Fruit fly (Drosophila melanogaster) whole organism, wandering third instar larva: ENCODE measurements around the gene CG6678.

Experiments
- CG32264 ChIP-seq: fragments of 200-800 bp; sonication (Bioruptor generic); optimal IDR thresholded peaks from 2 replicates; lab custom pipeline; 2016; ENCODE audit warnings: missing biosample characterization, missing genetic modification characterization
- Dif ChIP-seq: fragments of 200-275, 200-300 bp; sonication (Bioruptor generic); optimal IDR thresholded peaks from 2 replicates; lab custom pipeline; 2018; ENCODE audit warnings: missing biosample characterization, missing genetic modification characterization; ENCODE audit not compliant: partially characterized antibody
- GATAd ChIP-seq: sonication (Bioruptor generic); optimal IDR thresholded peaks from 2 replicates; lab custom pipeline; 2016; ENCODE audit warnings: missing biosample characterization, missing genetic modification characterization
- HLH106 ChIP-seq: fragments of 200-800 bp; optimal IDR thresholded peaks from 3 replicates; lab custom pipeline; 2019; ENCODE audit warnings: missing biosample characterization, mild to moderate bottlenecking, missing genetic modification characterization, moderate library complexity
- Hnf4 ChIP-seq: fragments of 200-800 bp; sonication (Bioruptor generic); optimal IDR thresholded peaks from 2 replicates; lab custom pipeline; 2016; ENCODE audit warnings: missing biosample characterization, mild to moderate bottlenecking, missing genetic modification characterization
- Hr78 ChIP-seq: fragments of >200 bp; optimal IDR thresholded peaks from 2 replicates; lab custom pipeline; 2017; ENCODE audit warnings: missing biosample characterization, missing genetic modification characterization
- Hr83 ChIP-seq: fragments of 200-300 bp; sonication (Bioruptor generic); optimal IDR thresholded peaks from 2 replicates; lab custom pipeline; 2016; ENCODE audit warnings: missing biosample characterization, mild to moderate bottlenecking, missing genetic modification characterization, moderate library complexity; ENCODE audit not compliant: poor library complexity, severe bottlenecking
- Jra ChIP-seq: sonication (Bioruptor generic); optimal IDR thresholded peaks from 2 replicates; lab custom pipeline; 2016; ENCODE audit warnings: missing biosample characterization, missing genetic modification characterization
- Mio ChIP-seq: sonication (Bioruptor generic); optimal IDR thresholded peaks from 2 replicates; lab custom pipeline; 2016; ENCODE audit warnings: missing biosample characterization, missing genetic modification characterization
- N ChIP-seq: fragments of >200 bp; optimal IDR thresholded peaks from 2 replicates; lab custom pipeline; 2018; ENCODE audit warnings: missing biosample characterization, missing external identifiers, missing genetic modification characterization
- OdsH ChIP-seq: fragments of 200-800 bp; sonication (Bioruptor generic); optimal IDR thresholded peaks from 2 replicates; lab custom pipeline; 2016; ENCODE audit warnings: missing biosample characterization, mild to moderate bottlenecking, missing genetic modification characterization
- Rel ChIP-seq, 2 experiments: fragments of 200-800 bp; sonication (Bioruptor generic) in 1 of 2; optimal IDR thresholded peaks; 2 replicates in 1 of 2; 3 replicates in 1 of 2; lab custom pipeline; 2016 to 2019; ENCODE audit warnings: mild to moderate bottlenecking in 2 of 2, missing biosample characterization in 2 of 2, missing genetic modification characterization in 2 of 2, moderate library complexity in 1 of 2
- Sp1 ChIP-seq: fragments of 200-800 bp; sonication (Bioruptor generic); optimal IDR thresholded peaks from 3 replicates; lab custom pipeline; 2019; ENCODE audit warnings: missing biosample characterization, mild to moderate bottlenecking, missing genetic modification characterization, moderate library complexity
- Vsx2 ChIP-seq: fragments of 200-300, 225-300 bp; sonication (Bioruptor generic); optimal IDR thresholded peaks from 2 replicates; lab custom pipeline; 2018; ENCODE audit warnings: missing biosample characterization, missing genetic modification characterization; ENCODE audit not compliant: partially characterized antibody
- brk ChIP-seq: fragments of 200-800 bp; sonication (Bioruptor generic); optimal IDR thresholded peaks from 2 replicates; lab custom pipeline; 2016; ENCODE audit warnings: missing biosample characterization, mild to moderate bottlenecking, missing genetic modification characterization
- dl ChIP-seq, 2 experiments: fragments of 175-275, 200-275 bp in 1 of 2; fragments of 200-275 bp in 1 of 2; sonication (Bioruptor generic); optimal IDR thresholded peaks; lab custom pipeline; 2018; ENCODE audit warnings: mild to moderate bottlenecking in 2 of 2, missing biosample characterization in 2 of 2, missing genetic modification characterization in 2 of 2, moderate library complexity in 2 of 2; ENCODE audit not compliant: partially characterized antibody in 2 of 2, insufficient read depth in 1 of 2
- dmrt93B ChIP-seq: fragments of 200-800 bp; sonication (Bioruptor generic); optimal IDR thresholded peaks from 2 replicates; lab custom pipeline; 2018; ENCODE audit warnings: missing biosample characterization, mild to moderate bottlenecking, missing genetic modification characterization
- dsf ChIP-seq: sonication (Bioruptor generic); optimal IDR thresholded peaks from 2 replicates; lab custom pipeline; 2016; ENCODE audit warnings: missing biosample characterization, missing genetic modification characterization, borderline replicate concordance
- ey ChIP-seq: fragments of 200-800 bp; sonication (Bioruptor generic); optimal IDR thresholded peaks from 2 replicates; lab custom pipeline; 2016; ENCODE audit warnings: missing biosample characterization, missing genetic modification characterization
- foxo ChIP-seq, 2 experiments: fragments of 200-800 bp; sonication (Bioruptor generic); optimal IDR thresholded peaks; 2 replicates in 1 of 2; 3 replicates in 1 of 2; lab custom pipeline; 2016 to 2017; ENCODE audit warnings: missing biosample characterization in 2 of 2, missing genetic modification characterization in 2 of 2
- fru ChIP-seq: fragments of 200-800 bp; sonication (Bioruptor generic); optimal IDR thresholded peaks from 3 replicates; lab custom pipeline; 2016; ENCODE audit warnings: missing biosample characterization, mild to moderate bottlenecking, missing genetic modification characterization
- h ChIP-seq: fragments of 200-800 bp; sonication (Bioruptor generic); optimal IDR thresholded peaks from 3 replicates; lab custom pipeline; 2016; ENCODE audit warnings: missing biosample characterization, mild to moderate bottlenecking, missing genetic modification characterization
- jim ChIP-seq: fragments of 175-275, 200-325 bp; sonication (Bioruptor generic); optimal IDR thresholded peaks from 2 replicates; lab custom pipeline; 2016; ENCODE audit warnings: missing biosample characterization, mild to moderate bottlenecking, missing genetic modification characterization
- lola ChIP-seq: fragments of >200 bp; optimal IDR thresholded peaks from 2 replicates; lab custom pipeline; 2017; ENCODE audit warnings: missing biosample characterization, missing genetic modification characterization
- psq ChIP-seq: fragments of 200-800 bp; sonication (Bioruptor generic); optimal IDR thresholded peaks from 3 replicates; lab custom pipeline; 2017; ENCODE audit warnings: missing biosample characterization, mild to moderate bottlenecking, missing genetic modification characterization, moderate library complexity
- rgr ChIP-seq: fragments of 200-800 bp; sonication (Bioruptor generic); optimal IDR thresholded peaks from 3 replicates; lab custom pipeline; 2016; ENCODE audit warnings: missing biosample characterization, mild to moderate bottlenecking, missing genetic modification characterization
- sage ChIP-seq: fragments of 200-800 bp; sonication (Bioruptor generic); optimal IDR thresholded peaks from 2 replicates; lab custom pipeline; 2016; ENCODE audit warnings: missing biosample characterization, mild to moderate bottlenecking, missing genetic modification characterization
- tai ChIP-seq: sonication (Bioruptor generic); optimal IDR thresholded peaks from 2 replicates; lab custom pipeline; 2016; ENCODE audit warnings: missing biosample characterization, missing genetic modification characterization
- woc ChIP-seq: sonication (Bioruptor generic); optimal IDR thresholded peaks from 2 replicates; lab custom pipeline; 2016; ENCODE audit warnings: missing biosample characterization, mild to moderate bottlenecking, missing genetic modification characterization

CG6678 gene

DNA sequence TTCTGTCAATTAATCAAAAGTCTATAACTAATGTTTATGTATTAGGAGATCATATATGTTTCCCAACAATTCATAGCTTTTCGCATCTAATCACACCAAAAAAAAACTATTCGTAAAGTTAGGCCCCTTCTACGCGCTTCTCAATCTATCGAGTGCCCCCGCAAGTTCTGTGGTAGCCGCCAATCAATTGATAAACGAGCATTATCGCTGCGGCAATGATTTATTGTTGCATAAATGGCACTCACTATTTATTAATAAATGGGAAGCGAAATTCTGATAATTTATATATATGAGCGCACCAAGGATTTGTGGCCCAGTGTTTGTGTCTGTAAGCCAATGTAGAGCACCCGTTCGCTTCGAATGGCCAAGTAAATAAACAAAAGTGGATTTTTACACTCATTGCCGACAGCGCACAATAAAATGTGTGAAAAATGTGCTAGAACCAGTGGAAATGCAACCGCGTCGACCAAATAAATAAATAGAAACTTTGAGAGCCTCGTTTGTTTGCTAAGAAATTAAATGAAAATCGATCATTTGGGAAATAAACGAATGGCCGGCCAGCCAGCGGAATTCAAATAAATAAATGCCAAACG lies 15.4 kb upstream of the CG6678 start:
- no peak for TF ChIP-seq woc
- no peak for TF ChIP-seq HLH106 (tag; lab: Kevin White, UChicago)
- no peak for TF ChIP-seq Rel (GFP tag; optimal IDR thresholded peaks at IDR 0.05; lab: Kevin White, UChicago)
- TF ChIP-seq Rel (tag; optimal IDR thresholded peaks at IDR 0.05; lab: Kevin White, UChicago) = no peak
- no peak for TF ChIP-seq Hr78 (GFP tag; lab: Kevin White, UChicago)
- TF ChIP-seq lola (GFP tag; lab: Kevin White, UChicago) = no peak
- TF ChIP-seq dmrt93B (GFP tag; lab: Kevin White, UChicago) = no peak
- TF ChIP-seq h (GFP tag; lab: Kevin White, UChicago) = no peak

DNA sequence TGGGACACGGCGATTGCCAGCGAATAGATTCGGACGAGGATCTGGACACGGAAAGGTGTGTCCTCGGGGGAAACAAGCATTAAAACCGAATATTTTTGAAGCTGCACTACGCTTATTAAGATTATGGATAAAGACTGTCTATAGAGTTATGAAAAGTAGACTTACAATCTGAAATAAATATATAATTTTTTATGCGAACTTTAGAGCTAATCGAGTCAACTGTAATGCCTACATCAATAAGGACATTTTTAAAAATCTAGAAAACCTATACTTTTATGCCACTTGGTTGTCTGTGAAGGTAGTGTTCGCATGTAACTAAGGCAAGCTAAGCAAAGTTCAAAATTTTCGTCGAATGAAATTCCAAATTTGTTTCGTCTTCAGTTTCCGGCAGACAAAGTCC lies 13.4 kb upstream of the CG6678 start, which contains the start of gene CG31178:
TSS of gene CG31178 (plus strand) at position 301 of the 400 bp plus-strand sequence.
- TF ChIP-seq Mio (GFP tag; lab: Kevin White, UChicago) (no peak), foxo (GFP tag; optimal IDR thresholded peaks at IDR 0.05; lab: Kevin White, UChicago) (no peak), rgr (GFP tag; lab: Kevin White, UChicago) (no peak)

DNA sequence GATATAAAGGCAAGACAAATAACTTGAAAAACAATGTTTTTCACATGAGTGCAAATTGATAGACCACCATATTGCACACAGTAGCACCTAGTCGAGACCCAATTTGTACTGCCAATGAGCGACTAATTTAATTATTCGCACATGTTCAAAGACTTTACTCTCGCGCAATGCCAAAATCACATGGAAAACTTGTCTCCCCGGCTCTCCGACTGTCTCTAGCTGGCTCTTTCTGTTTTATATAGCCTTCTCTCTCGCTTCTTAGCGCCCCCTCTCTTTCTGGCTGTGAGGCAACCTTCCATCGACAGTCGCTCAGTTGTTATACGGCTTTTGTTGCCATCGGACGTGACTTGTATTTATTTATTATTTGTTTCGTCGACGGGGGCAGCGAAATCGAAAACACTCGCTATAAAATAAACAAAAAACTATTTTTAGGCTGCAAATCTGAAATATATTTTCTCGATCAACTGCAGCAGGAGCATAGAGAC lies 11.8 kb upstream of the CG6678 start, which contains the start of gene CG6656:
TSS of gene CG6656 (plus strand) at position 312 of the 485 bp plus-strand sequence.
- TF ChIP-seq dsf (GFP tag; lab: Kevin White, UChicago) (no peak), dl (GFP tag; optimal IDR thresholded peaks at IDR 0.05; lab: Kevin White, UChicago; ENCODE audit: insufficient read depth in 1 of 2, partially characterized antibody in 2 of 2) (peak; percentile 86 to 91), Sp1 (GFP tag; lab: Kevin White, UChicago) (no peak), HLH106 (tag; lab: Kevin White, UChicago) (peak; percentile 9), OdsH (GFP tag; lab: Kevin White, UChicago) (peak; percentile 24), Rel (GFP tag; optimal IDR thresholded peaks at IDR 0.05; lab: Kevin White, UChicago) (no peak), Rel (tag; optimal IDR thresholded peaks at IDR 0.05; lab: Kevin White, UChicago) (peak; percentile 41), Hnf4 (GFP tag; lab: Kevin White, UChicago) (peak; percentile 62), rgr (GFP tag; lab: Kevin White, UChicago) (no peak), CG32264 (GFP tag; lab: Kevin White, UChicago) (peak; percentile 14), Mio (GFP tag; lab: Kevin White, UChicago) (no peak), Hr78 (GFP tag; lab: Kevin White, UChicago) (no peak), Dif (peak; percentile 93), Vsx2 (GFP tag; lab: Kevin White, UChicago) (peak; percentile 70), Jra (GFP tag; lab: Kevin White, UChicago) (no peak), woc (peak; percentile 57), psq (no peak), tai (GFP tag; lab: Kevin White, UChicago) (no peak), fru (GFP tag; lab: Kevin White, UChicago) (peak; percentile 46)

- TF ChIP-seq Dif (no peak), ey (GFP tag; lab: Kevin White, UChicago) (no peak), Vsx2 (GFP tag; lab: Kevin White, UChicago) (no peak), foxo (GFP tag; optimal IDR thresholded peaks at IDR 0.05; lab: Kevin White, UChicago) (no peak), Hr83 (GFP tag; lab: Kevin White, UChicago) (no peak), CG32264 (GFP tag; lab: Kevin White, UChicago) (no peak), brk (no peak), sage (GFP tag; lab: Kevin White, UChicago) (no peak), rgr (GFP tag; lab: Kevin White, UChicago) (no peak), N (GFP tag; lab: Kevin White, UChicago) (no peak), jim (no peak), GATAd (no peak), h (GFP tag; lab: Kevin White, UChicago) (no peak), Hnf4 (GFP tag; lab: Kevin White, UChicago) (no peak)
Observed at dm6 chr3R:21877636-21878035, 9.2 kb upstream of the CG6678 start, which contains the start of gene P5CDh2. P5CDh2 (plus strand) TSS chr3R:21877936.
